Worm (Caenorhabditis elegans): ENCODE data around the gene ttr-24.

ce11 chrV:18577458-18578078 lies 21.1 kb upstream of the ttr-24 start:
- TF ChIP-seq B0019.2 (GFP tag; conservative IDR thresholded peaks at IDR 0.05) (no peak), mcd-1 (GFP tag; IDR thresholded peaks at IDR 0.05) (no peak), unc-62 (GFP tag; optimal IDR thresholded peaks at IDR 0.05) (peak; percentile 84), attf-3 (GFP tag; conservative IDR thresholded peaks at IDR 0.05) (no peak), dpl-1 (GFP tag; optimal IDR thresholded peaks at IDR 0.05) (no peak), sptf-2 (GFP tag; optimal IDR thresholded peaks at IDR 0.05) (no peak), ekl-4 (GFP tag; IDR thresholded peaks at IDR 0.05) (no peak), F23B12.7 (tag; optimal IDR thresholded peaks at IDR 0.05; ENCODE audit: insufficient read depth) (no peak), hlh-12 (tag; optimal IDR thresholded peaks at IDR 0.05) (no peak), tbx-9 (tag; optimal IDR thresholded peaks at IDR 0.05; ENCODE audit: borderline replicate concordance) (no peak), F33H1.4 (GFP tag; IDR thresholded peaks at IDR 0.05) (no peak), nhr-90 (tag; optimal IDR thresholded peaks at IDR 0.05) (no peak), egl-44 (GFP tag; IDR thresholded peaks at IDR 0.05) (no peak), sea-2 (GFP tag; IDR thresholded peaks at IDR 0.05) (no peak)
